Worm (Caenorhabditis elegans): ENCODE data around the gene fil-1.

DNA sequence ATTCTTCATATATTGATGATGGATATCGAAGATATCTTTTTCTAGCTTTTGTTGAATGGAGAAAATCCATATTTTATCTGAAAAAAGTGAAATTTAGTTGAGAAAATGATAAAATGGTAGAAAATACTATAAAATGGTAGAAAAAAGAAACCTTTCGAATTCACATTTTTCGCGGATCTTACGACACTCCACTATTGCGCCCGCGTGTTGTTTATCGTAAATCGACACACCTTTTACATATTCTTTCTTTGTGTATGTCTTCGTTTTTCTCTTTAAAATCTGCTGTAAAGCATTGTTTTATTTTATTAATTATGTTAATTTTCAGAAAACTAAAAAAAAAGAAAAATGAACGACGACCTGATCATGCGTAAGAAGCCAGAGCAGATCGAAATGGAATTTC is 2.8 kb upstream of the fil-1 start, which contains the start of the genes cdt-2 and T01C3.2:
- TF ChIP-seq him-1 (tag; optimal IDR thresholded peaks at IDR 0.05) (no peak), W03F9.2 (tag; optimal IDR thresholded peaks at IDR 0.05) (no peak)
